Fruit fly (Drosophila melanogaster) whole organism, embryonic: ENCODE results near the gene Prp3.

Experiments used
- CG10267 ChIP-seq: fragments of 200-800 bp; sonication (Bioruptor generic); optimal IDR thresholded peaks from 2 replicates; lab custom pipeline; 2018; ENCODE audit warnings: missing biosample characterization, mild to moderate bottlenecking, missing genetic modification characterization, moderate library complexity
- CG10565 ChIP-seq: fragments of 200-800 bp; sonication (Bioruptor generic); optimal IDR thresholded peaks from 3 replicates; lab custom pipeline; 2016; ENCODE audit warnings: missing biosample characterization, mild to moderate bottlenecking, missing genetic modification characterization
- CG10979 ChIP-seq: fragments of 200-800 bp; sonication (Bioruptor generic); optimal IDR thresholded peaks from 2 replicates; lab custom pipeline; 2018; ENCODE audit warnings: missing biosample characterization, mild to moderate bottlenecking, missing genetic modification characterization, moderate library complexity
- CG13123 ChIP-seq: fragments of 200-800 bp; sonication (Bioruptor generic); optimal IDR thresholded peaks from 2 replicates; lab custom pipeline; 2016; ENCODE audit warnings: missing biosample characterization, missing genetic modification characterization
- CG13296 ChIP-seq: fragments of 200-800 bp; sonication (Bioruptor generic); optimal IDR thresholded peaks from 3 replicates; lab custom pipeline; 2018; ENCODE audit warnings: missing biosample characterization, mild to moderate bottlenecking, missing genetic modification characterization
- CG15479 ChIP-seq: fragments of 200-800 bp; sonication (Bioruptor generic); optimal IDR thresholded peaks from 3 replicates; lab custom pipeline; 2019; ENCODE audit warnings: missing biosample characterization, mild to moderate bottlenecking, missing genetic modification characterization, moderate library complexity
- CG15696 ChIP-seq: fragments of 200-800 bp; sonication (Bioruptor generic); optimal IDR thresholded peaks from 2 replicates; lab custom pipeline; 2019; ENCODE audit warnings: missing biosample characterization, mild to moderate bottlenecking, missing genetic modification characterization, moderate library complexity
- CG17829 ChIP-seq: fragments of 200-800 bp; optimal IDR thresholded peaks from 2 replicates; lab custom pipeline; 2019; ENCODE audit warnings: missing biosample characterization, mild to moderate bottlenecking, missing genetic modification characterization, moderate library complexity
- CG30020 ChIP-seq: fragments of 200-800 bp; optimal IDR thresholded peaks from 2 replicates; lab custom pipeline; 2019; ENCODE audit warnings: missing biosample characterization, mild to moderate bottlenecking, missing genetic modification characterization, moderate library complexity
- CG31224 ChIP-seq: fragments of 200-800 bp; sonication (Bioruptor generic); IDR thresholded peaks from 2 replicates; pipeline ENCODE4 v1.3.6; 2022; ENCODE audit warnings: missing biosample characterization, missing genetic modification characterization
- CG31441 ChIP-seq: fragments of 200-800 bp; sonication (Bioruptor generic); IDR thresholded peaks from 2 replicates; pipeline ENCODE4 v1.3.6; 2022; ENCODE audit warnings: missing biosample characterization, missing genetic modification characterization
- CG32532 ChIP-seq: fragments of 200-800 bp; sonication (Bioruptor generic); IDR thresholded peaks from 2 replicates; pipeline ENCODE4 v1.3.6; 2022; ENCODE audit warnings: missing biosample characterization, missing genetic modification characterization
- CG34422 ChIP-seq: fragments of 200-800 bp; sonication (Bioruptor generic); IDR thresholded peaks from 3 replicates; pipeline ENCODE4 v1.3.6; 2022; ENCODE audit warnings: missing biosample characterization, missing genetic modification characterization
- CG6175 ChIP-seq: fragments of 200-800 bp; sonication (Bioruptor generic); IDR thresholded peaks from 3 replicates; pipeline ENCODE4 v1.3.6; 2022; ENCODE audit warnings: missing biosample characterization, missing genetic modification characterization
- CG6254 ChIP-seq: fragments of 200-800 bp; sonication (Bioruptor generic); optimal IDR thresholded peaks from 3 replicates; lab custom pipeline; 2017; ENCODE audit warnings: mild to moderate bottlenecking, missing biosample characterization, missing genetic modification reagents, missing genetic modification characterization
- CG6854 ChIP-seq: fragments of 200-800 bp; sonication (Bioruptor generic); optimal IDR thresholded peaks from 3 replicates; lab custom pipeline; 2017; ENCODE audit warnings: missing biosample characterization, mild to moderate bottlenecking, missing genetic modification characterization
- CG8281 ChIP-seq: fragments of 200-800 bp; sonication (Bioruptor generic); optimal IDR thresholded peaks from 2 replicates; lab custom pipeline; 2018; ENCODE audit warnings: missing biosample characterization, mild to moderate bottlenecking, missing genetic modification characterization, moderate library complexity
- Dll ChIP-seq: fragments of 200-800 bp; sonication (Bioruptor generic); IDR thresholded peaks from 4 replicates; pipeline ENCODE4 v1.3.6; 2022; ENCODE audit warnings: missing biosample characterization, missing genetic modification characterization; ENCODE audit not compliant: partially characterized antibody
- Eip74EF ChIP-seq, 2 experiments: fragments of 200-800 bp in 1 of 2; fragments of >200 bp in 1 of 2; sonication (Bioruptor generic) in 1 of 2; optimal IDR thresholded peaks; 2 replicates each; lab custom pipeline; 2017 to 2019; ENCODE audit warnings: missing biosample characterization in 2 of 2, missing genetic modification characterization in 2 of 2, mild to moderate bottlenecking in 1 of 2, moderate library complexity in 1 of 2
- Ets65A ChIP-seq: fragments of 200-800 bp; sonication (Bioruptor generic); peaks from one replicate; lab custom pipeline; 2016; ENCODE audit warnings: missing biosample characterization, missing genetic modification characterization
- HmgZ ChIP-seq: fragments of 200-800 bp; sonication (Bioruptor generic); optimal IDR thresholded peaks from 2 replicates; lab custom pipeline; 2018; ENCODE audit warnings: missing biosample characterization, mild to moderate bottlenecking, missing genetic modification characterization
- Hr3 ChIP-seq: fragments of 200-800 bp; sonication (Bioruptor generic); optimal IDR thresholded peaks from 3 replicates; lab custom pipeline; 2016; ENCODE audit warnings: missing biosample characterization, missing genetic modification characterization
- MTF-1 ChIP-seq: fragments of 200-800 bp; sonication (Bioruptor generic); optimal IDR thresholded peaks from 2 replicates; lab custom pipeline; 2018; ENCODE audit warnings: missing biosample characterization, mild to moderate bottlenecking, missing genetic modification characterization, borderline replicate concordance
- Med ChIP-seq: fragments of 200-800 bp; sonication (Bioruptor generic); peaks from one replicate; lab custom pipeline; 2016; ENCODE audit warnings: missing biosample characterization, missing genetic modification characterization, mild to moderate bottlenecking, inconsistent platforms, moderate library complexity
- Mes4 ChIP-seq: fragments of 200-800 bp; sonication (Bioruptor generic); optimal IDR thresholded peaks from 2 replicates; lab custom pipeline; 2016; ENCODE audit warnings: missing biosample characterization, missing genetic modification characterization
- Optix ChIP-seq: fragments of 200-800 bp; sonication (Bioruptor generic); IDR thresholded peaks from 3 replicates; pipeline ENCODE4 v1.3.6; 2022; ENCODE audit warnings: missing biosample characterization, missing genetic modification characterization
- Sox100B ChIP-seq: fragments of 200-800 bp; sonication (Bioruptor generic); optimal IDR thresholded peaks from 3 replicates; lab custom pipeline; 2018; ENCODE audit warnings: missing biosample characterization, mild to moderate bottlenecking, missing genetic modification characterization
- Sox102F ChIP-seq: fragments of 200-800 bp; sonication (Bioruptor generic); optimal IDR thresholded peaks from 2 replicates; lab custom pipeline; 2018; ENCODE audit warnings: missing biosample characterization, mild to moderate bottlenecking, missing genetic modification characterization, moderate library complexity
- YL-1 ChIP-seq: fragments of 200-800 bp; sonication (Bioruptor generic); optimal IDR thresholded peaks from 3 replicates; lab custom pipeline; 2017; ENCODE audit warnings: missing biosample characterization, mild to moderate bottlenecking, missing genetic modification characterization
- ara ChIP-seq: fragments of 200-800 bp; sonication (Bioruptor generic); IDR thresholded peaks from 2 replicates; pipeline ENCODE4 v1.3.6; 2022; ENCODE audit warnings: missing biosample characterization, missing genetic modification characterization
- az2 ChIP-seq: fragments of 200-800 bp; sonication (Bioruptor generic); optimal IDR thresholded peaks from 3 replicates; lab custom pipeline; 2016; ENCODE audit warnings: missing biosample characterization, missing genetic modification characterization
- cad ChIP-seq: fragments of >200 bp; optimal IDR thresholded peaks from 2 replicates; lab custom pipeline; 2017; ENCODE audit warnings: missing biosample characterization, missing genetic modification characterization
- caup ChIP-seq: fragments of 200-800 bp; sonication (Bioruptor generic); optimal IDR thresholded peaks from 3 replicates; lab custom pipeline; 2017; ENCODE audit warnings: missing biosample characterization, mild to moderate bottlenecking, missing genetic modification characterization, moderate library complexity; ENCODE audit not compliant: severe bottlenecking
- chif ChIP-seq, 2 experiments: fragments of 200-800 bp; sonication (Bioruptor generic); optimal IDR thresholded peaks; 3 replicates each; lab custom pipeline; 2016; ENCODE audit warnings: missing biosample characterization in 2 of 2, missing genetic modification characterization in 2 of 2
- chn ChIP-seq: fragments of 200-800 bp; sonication (Bioruptor generic); optimal IDR thresholded peaks from 2 replicates; lab custom pipeline; 2016; ENCODE audit warnings: missing biosample characterization, missing genetic modification characterization
- da ChIP-seq: fragments of 200-800 bp; sonication (Bioruptor generic); optimal IDR thresholded peaks from 2 replicates; lab custom pipeline; 2016; ENCODE audit warnings: missing biosample characterization, missing genetic modification characterization
- dm ChIP-seq: fragments of 200-800 bp; sonication (Bioruptor generic); optimal IDR thresholded peaks from 3 replicates; lab custom pipeline; 2016; ENCODE audit warnings: missing biosample characterization, missing genetic modification characterization
- esg ChIP-seq: fragments of 200-800 bp; sonication (Bioruptor generic); conservative IDR thresholded peaks from 2 replicates; pipeline ENCODE4 v1.3.6; 2022; ENCODE audit warnings: missing biosample characterization, missing genetic modification characterization
- gro ChIP-seq: fragments of 200-800 bp; sonication (Bioruptor generic); optimal IDR thresholded peaks from 2 replicates; lab custom pipeline; 2016; ENCODE audit warnings: missing biosample characterization, missing genetic modification characterization
- inv ChIP-seq: fragments of 200-800 bp; sonication (Bioruptor generic); IDR thresholded peaks from 2 replicates; pipeline ENCODE4 v1.3.6; 2022; ENCODE audit warnings: missing biosample characterization, missing genetic modification characterization; ENCODE audit not compliant: partially characterized antibody
- lilli ChIP-seq: fragments of 200-800 bp; sonication (Bioruptor generic); optimal IDR thresholded peaks from 3 replicates; lab custom pipeline; 2016; ENCODE audit warnings: missing biosample characterization, missing genetic modification characterization
- nau ChIP-seq: fragments of 200-800 bp; sonication (Bioruptor generic); optimal IDR thresholded peaks from 3 replicates; lab custom pipeline; 2017; ENCODE audit warnings: missing biosample characterization, mild to moderate bottlenecking, missing genetic modification characterization, missing genetic modification reagents
- phol ChIP-seq: fragments of 200-800 bp; sonication (Bioruptor generic); optimal IDR thresholded peaks from 3 replicates; lab custom pipeline; 2018; ENCODE audit warnings: missing biosample characterization, mild to moderate bottlenecking, missing genetic modification characterization, moderate library complexity
- repo ChIP-seq: fragments of 200-800 bp; sonication (Bioruptor generic); optimal IDR thresholded peaks from 2 replicates; lab custom pipeline; 2016; ENCODE audit warnings: missing biosample characterization, missing genetic modification characterization
- sc ChIP-seq, 3 experiments: fragments of >200 bp in 2 of 3; fragments of 200-800 bp in 1 of 3; sonication (Bioruptor generic) in 1 of 3; optimal IDR thresholded peaks; 2 replicates in 2 of 3; 3 replicates in 1 of 3; lab custom pipeline; 2017; ENCODE audit warnings: mild to moderate bottlenecking in 1 of 3, missing biosample characterization in 1 of 3, missing genetic modification characterization in 1 of 3, missing genetic modification reagents in 1 of 3
- slou ChIP-seq: fragments of 200-800 bp; sonication (Bioruptor generic); optimal IDR thresholded peaks from 3 replicates; lab custom pipeline; 2016; ENCODE audit warnings: missing biosample characterization, missing genetic modification characterization
- sug ChIP-seq: fragments of 200-800 bp; optimal IDR thresholded peaks from 2 replicates; lab custom pipeline; 2019; ENCODE audit warnings: missing biosample characterization, mild to moderate bottlenecking, missing genetic modification characterization, moderate library complexity
- yki ChIP-seq: fragments of >200 bp; optimal IDR thresholded peaks from 3 replicates; lab custom pipeline; 2018

Prp3 gene

dm6 chr3L:19906780-19907705, 3.1 kb upstream of the Prp3 start (continued):
- no peak for TF ChIP-seq Dll (GFP tag; lab: Robert Waterston, UW)
- TF ChIP-seq CG8281 (tag; lab: Kevin White, UChicago) = no peak
- peak; percentile 42 for TF ChIP-seq Sox100B (GFP tag; lab: Kevin White, UChicago)
- TF ChIP-seq CG31441 (GFP tag; lab: Robert Waterston, UW) = peak; percentile 27; the same call in 1 of the 2 replicates
- TF ChIP-seq CG31224 (GFP tag; lab: Robert Waterston, UW) = no peak
- TF ChIP-seq CG30020 (tag; lab: Kevin White, UChicago) = no peak
- TF ChIP-seq esg (GFP tag; lab: Robert Waterston, UW) = no peak
- peak; percentile 76 for TF ChIP-seq CG13123 (GFP tag; lab: Kevin White, UChicago)
- TF ChIP-seq da (GFP tag; lab: Kevin White, UChicago) = peak; percentile 74
- TF ChIP-seq phol = no peak
- TF ChIP-seq Mes4 (GFP tag; lab: Kevin White, UChicago) = peak; percentile 55
- TF ChIP-seq YL-1 (GFP tag; lab: Kevin White, UChicago) = peak; percentile 17
- TF ChIP-seq CG6854 (GFP tag; lab: Kevin White, UChicago) = peak; percentile 34
- TF ChIP-seq ara (GFP tag; lab: Robert Waterston, UW) = peak; percentile 48
- no peak for TF ChIP-seq CG10565 (GFP tag; lab: Kevin White, UChicago)
- peak in 1 of 2 experiments; percentile 20 for TF ChIP-seq Eip74EF (GFP tag; optimal IDR thresholded peaks at IDR 0.05; lab: Kevin White, UChicago)
- TF ChIP-seq Ets65A (GFP tag; lab: Kevin White, UChicago) = no peak
- TF ChIP-seq repo (GFP tag; lab: Kevin White, UChicago) = peak; percentile 62
- TF ChIP-seq CG13296 (GFP tag; lab: Kevin White, UChicago) = peak; percentile 75
- TF ChIP-seq gro (GFP tag; lab: Kevin White, UChicago) = peak; percentile 52
- peak; percentile 60 for TF ChIP-seq CG15479 (GFP tag; lab: Kevin White, UChicago)
- peak; percentile 58 for TF ChIP-seq HmgZ (tag; lab: Kevin White, UChicago)
- peak; percentile 95 for TF ChIP-seq Med (GFP tag; lab: Kevin White, UChicago)
- TF ChIP-seq MTF-1 (GFP tag; lab: Kevin White, UChicago) = peak; percentile 84
- TF ChIP-seq CG6254 = peak; percentile 53
- TF ChIP-seq nau (GFP tag; lab: Kevin White, UChicago) = peak; percentile 74
- no peak for TF ChIP-seq az2 (GFP tag; lab: Kevin White, UChicago)
- TF ChIP-seq chif (GFP tag; optimal IDR thresholded peaks at IDR 0.05; lab: Kevin White, UChicago) = peak; percentile 34 to 43
- peak; percentile 4 for TF ChIP-seq dm
- no peak for TF ChIP-seq CG6175 (GFP tag; lab: Robert Waterston, UW)
- TF ChIP-seq caup (GFP tag; lab: Kevin White, UChicago) = peak; percentile 88
- TF ChIP-seq CG17829 (tag; lab: Kevin White, UChicago) = peak; percentile 20
- TF ChIP-seq CG15696 (tag; lab: Kevin White, UChicago) = peak; percentile 57
- peak; percentile 50; the same call in 1 of the 3 replicates for TF ChIP-seq Optix (GFP tag; lab: Robert Waterston, UW)
- no peak for TF ChIP-seq yki (lab: Kevin White, UChicago)
- peak; percentile 31 for TF ChIP-seq chn (GFP tag; lab: Kevin White, UChicago)
- TF ChIP-seq CG10979 (tag; lab: Kevin White, UChicago) = peak; percentile 22
- TF ChIP-seq cad = no peak
- TF ChIP-seq sc (optimal IDR thresholded peaks at IDR 0.05; lab: Kevin White, UChicago) = no peak
- peak; percentile 54 for TF ChIP-seq sc (GFP tag; optimal IDR thresholded peaks at IDR 0.05; lab: Kevin White, UChicago)
- peak; percentile 40 for TF ChIP-seq slou (GFP tag; lab: Kevin White, UChicago)
- TF ChIP-seq CG34422 (GFP tag; lab: Robert Waterston, UW) = peak; percentile 42; the same call in 2 of the 3 replicates
- peak; percentile 73 for TF ChIP-seq sug
- TF ChIP-seq inv (GFP tag; lab: Robert Waterston, UW) = no peak
- no peak for TF ChIP-seq Hr3 (GFP tag; lab: Kevin White, UChicago)
- peak; percentile 24 for TF ChIP-seq lilli (GFP tag; lab: Kevin White, UChicago)
- TF ChIP-seq CG32532 (GFP tag; lab: Robert Waterston, UW) = no peak
- TF ChIP-seq CG10267 (tag; lab: Kevin White, UChicago) = no peak
- TF ChIP-seq Sox102F (GFP tag; lab: Kevin White, UChicago) = peak; percentile 44
